Worm (Caenorhabditis elegans) whole organism, mixed stage, embryonic: Measurements from ENCODE around the gene mdf-2.

Experiments
- elt-1 ChIP-seq: sonication (generic microtip); optimal IDR thresholded peaks from 2 replicates; lab custom pipeline; 2017; ENCODE audit warnings: missing genetic modification characterization, mild to moderate bottlenecking, missing compliant biosample characterization, antibody characterized with exemption, moderate library complexity, borderline replicate concordance; ENCODE audit not compliant: insufficient read depth
- elt-3 ChIP-seq: fragments of 150-350 bp; optimal IDR thresholded peaks from 2 replicates; lab custom pipeline; 2014; ENCODE audit warnings: missing biosample characterization, missing genetic modification characterization
- hlh-1 ChIP-seq: fragments of 150-350 bp; optimal IDR thresholded peaks from 2 replicates; lab custom pipeline; 2014; ENCODE audit warnings: missing biosample characterization, missing genetic modification reagents, missing genetic modification characterization
- lin-13 ChIP-seq: fragments of 150-350 bp; optimal IDR thresholded peaks from 2 replicates; lab custom pipeline; 2014; ENCODE audit warnings: missing biosample characterization, missing genetic modification characterization
- nhr-12 ChIP-seq: fragments of 150-350 bp; optimal IDR thresholded peaks from 2 replicates; lab custom pipeline; 2014; ENCODE audit warnings: missing biosample characterization, missing genetic modification characterization
- nhr-237 ChIP-seq: fragments of 150-350 bp; optimal IDR thresholded peaks from 2 replicates; lab custom pipeline; 2014; ENCODE audit warnings: missing biosample characterization, missing genetic modification characterization
- nhr-76 ChIP-seq: sonication (generic microtip); optimal IDR thresholded peaks from 2 replicates; lab custom pipeline; 2017; ENCODE audit warnings: missing biosample characterization, missing genetic modification characterization
- snpc-4 ChIP-seq: fragments of 150-350 bp; optimal IDR thresholded peaks from 2 replicates; lab custom pipeline; 2014; ENCODE audit warnings: missing biosample characterization, missing genetic modification characterization
- unc-62 ChIP-seq: fragments of 150-350 bp; optimal IDR thresholded peaks from 2 replicates; lab custom pipeline; 2014; ENCODE audit warnings: missing biosample characterization, missing genetic modification reagents, missing genetic modification characterization

DNA sequence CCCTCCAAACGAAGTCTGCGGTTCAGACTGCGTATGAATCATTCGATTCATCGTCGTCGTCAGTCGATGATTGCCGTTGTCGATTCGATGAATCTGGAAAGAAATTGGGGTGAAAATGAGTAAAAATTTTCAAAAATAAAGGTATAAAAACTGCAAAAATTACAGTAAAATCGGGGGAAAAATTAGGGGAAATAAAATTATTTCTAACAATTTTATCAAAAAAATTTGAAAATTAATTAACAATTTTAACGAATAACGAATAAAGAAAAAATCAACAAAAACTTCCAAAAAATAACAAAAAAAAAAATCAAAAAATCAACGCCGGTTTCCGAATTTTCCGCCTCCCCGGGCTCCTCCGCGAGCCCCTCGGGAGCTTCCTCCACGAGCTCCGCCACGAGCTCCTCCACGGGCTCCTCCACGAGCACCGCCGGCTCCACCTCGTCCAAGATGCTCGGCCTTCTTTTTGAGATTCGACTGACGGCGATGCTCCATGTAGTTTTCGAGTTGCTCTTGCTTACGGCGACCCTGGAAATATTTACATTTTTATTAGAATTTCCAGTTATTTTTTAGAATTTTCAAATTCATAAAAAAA, 47.9 kb upstream of the mdf-2 start, which contains the start of gene egrh-3:
- no peak for TF ChIP-seq nhr-76 (tag; lab: Kevin White, UChicago)
- no peak for TF ChIP-seq nhr-12 (tag; lab: Kevin White, UChicago)
- no peak for TF ChIP-seq elt-1 (tag; lab: Kevin White, UChicago)
- TF ChIP-seq nhr-237 (tag; lab: Kevin White, UChicago): no peak
- no peak for TF ChIP-seq hlh-1 (tag; lab: Kevin White, UChicago)
- TF ChIP-seq lin-13: no peak
- TF ChIP-seq elt-3 (tag; lab: Kevin White, UChicago): no peak
- no peak for TF ChIP-seq snpc-4 (tag; lab: Kevin White, UChicago)
- no peak for TF ChIP-seq unc-62 (GFP tag; lab: Kevin White, UChicago)
